Worm (Caenorhabditis elegans) whole organism, early embryonic: ENCODE measurements around the gene eak-4.
"Not testable (repeated sequence)": the region's sequence is repeated elsewhere in the genome, so short reads cannot be mapped to it uniquely, and the experiment has no call there.

Experiments
- B0310.2 ChIP-seq: sonication (generic microtip); optimal IDR thresholded peaks from 2 replicates; lab custom pipeline; 2016; ENCODE audit warnings: mild to moderate bottlenecking, missing genetic modification characterization, missing compliant biosample characterization
- F13C5.2 ChIP-seq: sonication (generic microtip); optimal IDR thresholded peaks from 2 replicates; lab custom pipeline; 2017; ENCODE audit warnings: mild to moderate bottlenecking, missing genetic modification characterization, inconsistent platforms, missing compliant biosample characterization
- aly-1 ChIP-seq: sonication (generic microtip); optimal IDR thresholded peaks from 2 replicates; lab custom pipeline; 2016; ENCODE audit warnings: missing genetic modification characterization, missing compliant biosample characterization
- ama-1 ChIP-seq: fragments of 150-350 bp; optimal IDR thresholded peaks from 2 replicates; lab custom pipeline; 2014
- ceh-13 ChIP-seq: fragments of 200-800 bp; sonication (Bioruptor generic); optimal IDR thresholded peaks from 2 replicates; lab custom pipeline; 2018; ENCODE audit warnings: mild to moderate bottlenecking, missing genetic modification characterization, missing compliant biosample characterization
- ceh-36 ChIP-seq: sonication (generic microtip); optimal IDR thresholded peaks from 2 replicates; lab custom pipeline; 2016; ENCODE audit warnings: missing genetic modification characterization, inconsistent platforms, missing compliant biosample characterization
- ets-7 ChIP-seq: sonication (generic microtip); optimal IDR thresholded peaks from 2 replicates; lab custom pipeline; 2016; ENCODE audit warnings: missing genotype, missing genetic modification characterization, missing compliant biosample characterization
- flt-1 ChIP-seq: fragments of 200-800 bp; sonication (Bioruptor generic); IDR thresholded peaks from 2 replicates; pipeline ENCODE4 v1.3.6; 2022; ENCODE audit warnings: missing genetic modification characterization, missing compliant biosample characterization
- hmbx-1 ChIP-seq: sonication (generic microtip); optimal IDR thresholded peaks from 2 replicates; lab custom pipeline; 2016; ENCODE audit warnings: mild to moderate bottlenecking, missing genetic modification characterization, missing compliant biosample characterization
- hmg-4 ChIP-seq: fragments of 200-800 bp; sonication (Bioruptor generic); optimal IDR thresholded peaks from 2 replicates; lab custom pipeline; 2018; ENCODE audit warnings: mild to moderate bottlenecking, missing genetic modification characterization, missing compliant biosample characterization
- hnd-1 ChIP-seq: sonication (generic microtip); optimal IDR thresholded peaks from 2 replicates; lab custom pipeline; 2016; ENCODE audit warnings: missing genetic modification characterization, missing compliant biosample characterization
- pes-1 ChIP-seq: fragments of 200-800 bp; sonication (Bioruptor generic); IDR thresholded peaks from 2 replicates; pipeline ENCODE4 v1.3.6; 2022; ENCODE audit warnings: missing genetic modification reagents, missing genetic modification characterization, missing compliant biosample characterization
- scrt-1 ChIP-seq: fragments of 200-800 bp; sonication (Bioruptor generic); IDR thresholded peaks from 2 replicates; pipeline ENCODE4 v1.3.6; 2022; ENCODE audit warnings: missing genetic modification characterization, missing compliant biosample characterization
- sea-1 ChIP-seq: fragments of 200-800 bp; sonication (Bioruptor generic); conservative IDR thresholded peaks from 2 replicates; pipeline ENCODE4 v1.3.6; 2022; ENCODE audit warnings: missing genetic modification characterization, missing compliant biosample characterization
- tbx-11 ChIP-seq: fragments of 200-800 bp; sonication (Bioruptor generic); IDR thresholded peaks from 2 replicates; pipeline ENCODE4 v1.3.6; 2022; ENCODE audit warnings: missing genetic modification characterization, missing compliant biosample characterization
- tbx-37 ChIP-seq: fragments of 200-800 bp; sonication (Bioruptor generic); conservative IDR thresholded peaks from 2 replicates; pipeline ENCODE4 v1.3.6; 2022; ENCODE audit warnings: missing genetic modification reagents, missing genetic modification characterization, missing compliant biosample characterization
- tra-4 ChIP-seq: sonication (generic microtip); optimal IDR thresholded peaks from 2 replicates; lab custom pipeline; 2017; ENCODE audit warnings: missing genetic modification characterization, missing compliant biosample characterization

The eak-4 gene

DNA sequence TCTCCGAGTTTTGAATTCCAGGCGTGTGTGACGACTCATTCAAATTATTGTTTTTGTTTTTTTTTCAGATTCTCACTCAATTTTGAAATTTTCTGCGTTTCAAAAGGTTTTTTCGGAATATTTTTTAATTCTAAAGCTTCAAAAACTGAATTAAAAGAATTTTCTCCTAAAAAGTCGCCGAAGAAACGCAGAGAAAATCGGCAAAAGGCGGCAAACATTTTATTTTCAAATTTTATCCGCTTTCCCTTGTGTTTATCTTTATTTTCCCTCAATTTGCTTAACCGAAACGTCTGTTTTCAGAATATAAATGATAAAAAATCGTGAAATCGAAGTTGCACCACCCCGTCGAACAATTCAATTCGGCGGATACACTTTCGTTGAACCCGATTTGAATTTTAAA is 34.8 kb downstream of the eak-4 start, which contains the start of gene him-6:
him-6 (plus strand) TSS at position 301 of the 400 bp plus-strand sequence.
- TF ChIP-seq tra-4 (tag; lab: Kevin White, UChicago) (no peak), ceh-13 (GFP tag; lab: Kevin White, UChicago) (no peak), pes-1 (no peak), aly-1 (tag; lab: Kevin White, UChicago) (no peak), tbx-11 (GFP tag; lab: Robert Waterston, UW) (no peak), hmbx-1 (tag; lab: Kevin White, UChicago) (no peak), hmg-4 (GFP tag; lab: Kevin White, UChicago) (no peak), scrt-1 (GFP tag; lab: Robert Waterston, UW) (no peak), ets-7 (tag; lab: Kevin White, UChicago) (no peak), F13C5.2 (no peak), flt-1 (no peak), ama-1 (lab: Kevin White, UChicago) (no peak), sea-1 (GFP tag; lab: Robert Waterston, UW) (no peak), tbx-37 (GFP tag; lab: Robert Waterston, UW) (no peak), ceh-36 (tag; lab: Kevin White, UChicago) (no peak), hnd-1 (tag; lab: Kevin White, UChicago) (no peak), B0310.2 (tag; lab: Kevin White, UChicago) (no peak)

DNA sequence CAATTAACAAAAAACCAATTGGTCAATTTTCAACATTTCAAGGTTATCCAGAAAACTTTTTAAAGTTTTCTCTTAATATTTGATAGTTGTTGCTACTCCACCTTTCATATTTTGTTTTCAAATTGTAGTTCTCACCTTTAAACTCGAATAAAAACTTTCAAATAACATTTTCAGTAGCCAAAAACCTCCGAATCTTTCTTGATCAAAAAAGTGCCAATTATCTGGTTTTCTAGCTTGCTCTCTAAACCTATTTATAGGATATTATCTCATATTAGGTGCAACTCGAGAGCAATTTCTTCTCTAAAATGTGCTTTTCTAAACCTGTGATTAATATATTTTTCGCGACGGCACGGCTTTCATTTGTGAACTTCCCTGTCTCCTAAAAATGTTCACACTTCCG is 38.1 kb downstream of the eak-4 start, which contains the start of gene sru-26:
sru-26 (plus strand) TSS at position 301 of the 400 bp plus-strand sequence.
- TF ChIP-seq hmg-4 (GFP tag; lab: Kevin White, UChicago), result no peak
- TF ChIP-seq pes-1, result no peak
- TF ChIP-seq tbx-11 (GFP tag; lab: Robert Waterston, UW), result no peak
- TF ChIP-seq ama-1 (lab: Kevin White, UChicago), result no peak
- no peak for TF ChIP-seq F13C5.2
- TF ChIP-seq hnd-1 (tag; lab: Kevin White, UChicago), result no peak
- no peak for TF ChIP-seq tra-4 (tag; lab: Kevin White, UChicago)
- TF ChIP-seq hmbx-1 (tag; lab: Kevin White, UChicago), result no peak
- no peak for TF ChIP-seq ceh-36 (tag; lab: Kevin White, UChicago)
- TF ChIP-seq ceh-13 (GFP tag; lab: Kevin White, UChicago), result no peak
- no peak for TF ChIP-seq scrt-1 (GFP tag; lab: Robert Waterston, UW)
- no peak for TF ChIP-seq B0310.2 (tag; lab: Kevin White, UChicago)
- TF ChIP-seq ets-7 (tag; lab: Kevin White, UChicago), result no peak
- no peak for TF ChIP-seq flt-1

DNA sequence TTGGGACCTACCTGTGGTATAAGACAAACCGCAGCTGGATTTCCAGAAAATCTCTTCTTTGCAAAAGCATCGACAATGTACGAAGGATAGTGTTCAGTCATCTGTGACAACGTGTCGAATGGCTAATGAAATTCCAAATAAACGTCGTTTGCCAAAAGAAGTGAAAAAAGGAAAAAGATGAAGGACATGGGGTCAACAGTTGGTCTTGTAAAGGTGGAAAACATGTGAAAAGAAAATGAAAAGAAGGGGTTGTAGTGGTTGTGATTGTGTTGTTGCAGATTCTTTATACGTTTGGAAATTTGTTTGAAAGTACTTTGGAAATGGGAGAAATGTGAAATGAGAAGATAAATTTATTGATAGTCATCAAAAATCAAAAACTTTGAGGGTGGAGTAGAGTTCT is 40.8 kb downstream of the eak-4 start, which contains the start of gene T04A11.4:
T04A11.4 (minus strand) TSS at position 101 of the 400 bp plus-strand sequence.
- not testable (repeated sequence) for TF ChIP-seq ets-7, hmbx-1, B0310.2 (tag; lab: Kevin White, UChicago)

DNA sequence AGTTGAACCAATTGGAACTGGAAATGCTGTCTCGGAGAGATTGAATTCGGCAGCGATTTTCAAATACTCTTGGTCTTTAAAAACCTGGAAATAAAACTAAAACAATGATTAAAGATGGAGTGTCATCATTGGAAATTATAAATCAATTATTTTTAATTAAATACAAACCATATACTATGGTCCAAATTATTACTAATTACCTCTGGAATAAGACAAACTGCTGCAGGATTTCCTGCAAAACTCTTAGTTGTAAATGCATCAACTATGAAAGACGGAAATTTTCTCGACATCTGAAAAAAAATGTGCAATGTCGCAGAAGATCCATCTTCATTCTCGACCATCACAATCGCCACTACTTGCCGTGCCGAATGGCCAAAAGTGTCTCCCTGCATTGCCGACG is 46.6 kb downstream of the eak-4 start, which contains the start of gene igdb-1:
igdb-1 (plus strand) TSS at position 301 of the 400 bp plus-strand sequence.
- not testable (repeated sequence) for TF ChIP-seq hnd-1, ceh-36, aly-1 (tag; lab: Kevin White, UChicago)

DNA sequence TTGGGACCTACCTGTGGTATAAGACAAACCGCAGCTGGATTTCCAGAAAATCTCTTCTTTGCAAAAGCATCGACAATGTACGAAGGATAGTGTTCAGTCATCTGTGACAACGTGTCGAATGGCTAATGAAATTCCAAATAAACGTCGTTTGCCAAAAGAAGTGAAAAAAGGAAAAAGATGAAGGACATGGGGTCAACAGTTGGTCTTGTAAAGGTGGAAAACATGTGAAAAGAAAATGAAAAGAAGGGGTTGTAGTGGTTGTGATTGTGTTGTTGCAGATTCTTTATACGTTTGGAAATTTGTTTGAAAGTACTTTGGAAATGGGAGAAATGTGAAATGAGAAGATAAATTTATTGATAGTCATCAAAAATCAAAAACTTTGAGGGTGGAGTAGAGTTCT is 48.4 kb downstream of the eak-4 start, which contains the start of gene T04A11.1:
T04A11.1 (minus strand) TSS at position 101 of the 400 bp plus-strand sequence.
- TF ChIP-seq hmg-4 (GFP tag; lab: Kevin White, UChicago); tbx-37 (GFP tag; lab: Robert Waterston, UW); F13C5.2: not testable (repeated sequence)
